Worm (Caenorhabditis elegans): ENCODE measurements around the gene drr-2.
A peak's percentile ranks its signal among the peaks of the same experiment; 100 is the strongest.

ce11 chrIII:13645885-13646488, 2.6 kb upstream of the drr-2 start:
- 0 out of 2 replicates have a peak, but pooled peaks have one; percentile 7 for TF ChIP-seq scrt-1 (GFP tag; IDR thresholded peaks at IDR 0.05)
- no peak for TF ChIP-seq ama-1 (optimal IDR thresholded peaks at IDR 0.05)
- TF ChIP-seq tbx-11 (GFP tag; IDR thresholded peaks at IDR 0.05), result no peak
- TF ChIP-seq hnd-1 (tag; optimal IDR thresholded peaks at IDR 0.05), result no peak
- TF ChIP-seq tbx-37 (GFP tag; conservative IDR thresholded peaks at IDR 0.05), result no peak
- no peak for TF ChIP-seq flt-1 (GFP tag; IDR thresholded peaks at IDR 0.05)
- no peak for TF ChIP-seq hmbx-1 (tag; optimal IDR thresholded peaks at IDR 0.05)
- TF ChIP-seq ceh-13 (GFP tag; optimal IDR thresholded peaks at IDR 0.05), result no peak
- TF ChIP-seq B0310.2 (tag; optimal IDR thresholded peaks at IDR 0.05), result no peak
- no peak for TF ChIP-seq sea-1 (GFP tag; conservative IDR thresholded peaks at IDR 0.05)
